Fruit fly (Drosophila melanogaster) whole organism, prepupa: ENCODE results near the gene Pif2.

Experiments
- Blimp-1 ChIP-seq: fragments of 200-800 bp; sonication (Bioruptor generic); optimal IDR thresholded peaks from 3 replicates; lab custom pipeline; 2017; ENCODE audit warnings: missing biosample characterization, missing genetic modification characterization, mild to moderate bottlenecking, moderate library complexity, missing genetic modification reagents
- CG32006 ChIP-seq: fragments of 200-800 bp; sonication (Bioruptor generic); optimal IDR thresholded peaks from 3 replicates; lab custom pipeline; 2017; ENCODE audit warnings: missing biosample characterization, mild to moderate bottlenecking, missing genetic modification characterization
- CG6163 ChIP-seq: fragments of 200-800 bp; sonication (Bioruptor generic); IDR thresholded peaks from 3 replicates; pipeline ENCODE4 v1.3.6; 2022; ENCODE audit warnings: missing biosample characterization, missing genetic modification characterization
- CG7368 ChIP-seq: fragments of 200-800 bp; sonication (Bioruptor generic); optimal IDR thresholded peaks from 3 replicates; lab custom pipeline; 2016; ENCODE audit warnings: missing biosample characterization, missing genetic modification characterization
- CG9139 ChIP-seq: fragments of 200-800 bp; sonication (Bioruptor generic); optimal IDR thresholded peaks from 3 replicates; lab custom pipeline; 2017; ENCODE audit warnings: missing biosample characterization, mild to moderate bottlenecking, missing genetic modification characterization
- Eip78C ChIP-seq: fragments of 200-800 bp; sonication (Bioruptor generic); peaks from one replicate; lab custom pipeline; 2016; ENCODE audit warnings: missing biosample characterization, missing genetic modification characterization
- Eip93F ChIP-seq: fragments of 200-800 bp; sonication (Bioruptor generic); optimal IDR thresholded peaks from 2 replicates; lab custom pipeline; 2016; ENCODE audit warnings: missing biosample characterization, mild to moderate bottlenecking, missing genetic modification characterization
- Ets96B ChIP-seq: fragments of 200-800 bp; optimal IDR thresholded peaks from 2 replicates; lab custom pipeline; 2019; ENCODE audit warnings: missing biosample characterization, mild to moderate bottlenecking, missing genetic modification characterization, moderate library complexity
- Hr39 ChIP-seq: fragments of 200-800 bp; sonication (Bioruptor generic); optimal IDR thresholded peaks from 2 replicates; lab custom pipeline; 2016; ENCODE audit warnings: missing biosample characterization, missing genetic modification characterization
- Lpt ChIP-seq: fragments of 200-800 bp; sonication (Bioruptor generic); optimal IDR thresholded peaks from 3 replicates; lab custom pipeline; 2016; ENCODE audit warnings: missing biosample characterization, missing genetic modification characterization
- OdsH ChIP-seq: fragments of 200-800 bp; sonication (Bioruptor generic); optimal IDR thresholded peaks from 3 replicates; lab custom pipeline; 2016; ENCODE audit warnings: missing biosample characterization, missing genetic modification characterization
- Sox15 ChIP-seq: fragments of 200-800 bp; sonication (Bioruptor generic); optimal IDR thresholded peaks from 3 replicates; lab custom pipeline; 2016; ENCODE audit warnings: missing biosample characterization, missing genetic modification characterization
- fkh ChIP-seq: fragments of 200-800 bp; sonication (Bioruptor generic); optimal IDR thresholded peaks from 3 replicates; lab custom pipeline; 2017; ENCODE audit warnings: missing biosample characterization, mild to moderate bottlenecking, missing genetic modification characterization, moderate library complexity
- topi ChIP-seq: fragments of 200-800 bp; sonication (Bioruptor generic); optimal IDR thresholded peaks from 3 replicates; lab custom pipeline; 2016; ENCODE audit warnings: missing biosample characterization, missing genetic modification characterization

DNA sequence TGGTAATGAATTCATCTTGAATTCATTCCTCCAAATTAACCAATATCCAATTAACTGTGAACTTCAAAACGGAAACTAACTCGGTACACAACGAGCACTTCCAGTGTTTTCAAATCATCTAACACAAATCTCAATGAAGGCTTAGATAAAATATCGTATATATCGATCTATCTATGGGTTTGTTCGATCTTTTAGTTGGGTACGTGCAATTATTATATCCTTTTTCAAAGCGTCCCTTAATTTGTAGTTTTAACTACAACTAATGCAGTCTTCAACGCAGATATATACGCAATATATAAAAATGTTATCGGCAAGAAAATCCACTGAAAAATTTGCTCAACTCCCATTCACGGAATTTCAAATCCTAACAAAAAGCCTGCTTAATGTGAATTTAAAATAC lies 49.1 kb downstream of the Pif2 start, which contains the start of gene CG1138:
- TF ChIP-seq Hr39 (no peak), fkh (no peak), Eip78C (GFP tag; lab: Kevin White, UChicago) (no peak), topi (GFP tag; lab: Kevin White, UChicago) (no peak), CG7368 (no peak), Sox15 (GFP tag; lab: Kevin White, UChicago) (no peak), Ets96B (no peak), CG6163 (GFP tag; lab: Robert Waterston, UW) (no peak), Blimp-1 (GFP tag; lab: Kevin White, UChicago) (no peak), OdsH (GFP tag; lab: Kevin White, UChicago) (no peak), Eip93F (GFP tag; lab: Kevin White, UChicago) (no peak), CG32006 (GFP tag; lab: Kevin White, UChicago) (no peak), CG9139 (GFP tag; lab: Kevin White, UChicago) (no peak), Lpt (GFP tag; lab: Kevin White, UChicago) (no peak)
